Worm (Caenorhabditis elegans) whole organism, L1 larva: ENCODE data around the gene del-8.

Experiments used
- C34B4.2 ChIP-seq: sonication (generic microtip); optimal IDR thresholded peaks from 2 replicates; lab custom pipeline; 2017; ENCODE audit warnings: mild to moderate bottlenecking, missing genetic modification characterization, missing compliant biosample characterization
- Y116A8C.19 ChIP-seq: sonication (generic microtip); optimal IDR thresholded peaks from 2 replicates; lab custom pipeline; 2016; ENCODE audit warnings: missing compliant biosample characterization, missing genetic modification characterization, borderline replicate concordance
- blmp-1 ChIP-seq: fragments of 150-350 bp; optimal IDR thresholded peaks from 2 replicates; lab custom pipeline; 2014; ENCODE audit warnings: missing biosample characterization, missing genetic modification characterization
- ces-1 ChIP-seq: fragments of 150-350 bp; optimal IDR thresholded peaks from 2 replicates; lab custom pipeline; 2014; ENCODE audit warnings: missing biosample characterization, missing genetic modification reagents, missing genetic modification characterization
- dsc-1 ChIP-seq: sonication (generic microtip); optimal IDR thresholded peaks from 2 replicates; lab custom pipeline; 2016; ENCODE audit warnings: mild to moderate bottlenecking, missing genetic modification characterization, missing compliant biosample characterization
- efl-1 ChIP-seq, 4 experiments: fragments of 150-350 bp; optimal IDR thresholded peaks in 3 of 4; peaks in 1 of 4; 1 replicate in 1 of 4; 2 replicates in 3 of 4; lab custom pipeline; 2014; ENCODE audit warnings: missing biosample characterization in 2 of 4, missing genetic modification characterization in 2 of 4, missing genetic modification reagents in 2 of 4
- efl-3 ChIP-seq: fragments of 200-800 bp; sonication (Bioruptor generic); optimal IDR thresholded peaks from 2 replicates; lab custom pipeline; 2018; ENCODE audit warnings: mild to moderate bottlenecking, missing genetic modification characterization, missing compliant biosample characterization
- elt-2 ChIP-seq: sonication (generic microtip); optimal IDR thresholded peaks from 2 replicates; lab custom pipeline; 2016; ENCODE audit warnings: missing genetic modification characterization, mild to moderate bottlenecking, inconsistent platforms, missing compliant biosample characterization, missing genetic modification reagents
- fkh-4 ChIP-seq: sonication (generic microtip); optimal IDR thresholded peaks from 2 replicates; lab custom pipeline; 2016; ENCODE audit warnings: missing compliant biosample characterization, missing genetic modification characterization, borderline replicate concordance
- fkh-8 ChIP-seq: sonication (generic microtip); optimal IDR thresholded peaks from 2 replicates; lab custom pipeline; 2016; ENCODE audit warnings: mild to moderate bottlenecking, missing genetic modification characterization, missing compliant biosample characterization
- fos-1 ChIP-seq: fragments of 150-350 bp; optimal IDR thresholded peaks from 2 replicates; lab custom pipeline; 2014; ENCODE audit warnings: missing biosample characterization, missing genetic modification characterization
- grh-1 ChIP-seq: fragments of 200-800 bp; sonication (Bioruptor generic); IDR thresholded peaks from 2 replicates; pipeline ENCODE4 v1.3.6; 2022; ENCODE audit warnings: missing genetic modification reagents, missing genetic modification characterization, missing compliant biosample characterization
- hlh-4 ChIP-seq: sonication (generic microtip); optimal IDR thresholded peaks from 2 replicates; lab custom pipeline; 2016; ENCODE audit warnings: mild to moderate bottlenecking, missing genetic modification characterization, missing compliant biosample characterization
- hpl-2 ChIP-seq: fragments of 150-350 bp; optimal IDR thresholded peaks from 2 replicates; lab custom pipeline; 2014; ENCODE audit warnings: missing biosample characterization, missing genetic modification reagents, missing genetic modification characterization
- irx-1 ChIP-seq: sonication (generic microtip); optimal IDR thresholded peaks from 2 replicates; lab custom pipeline; 2016; ENCODE audit warnings: missing genetic modification characterization, missing compliant biosample characterization
- lir-3 ChIP-seq: sonication (generic microtip); optimal IDR thresholded peaks from 2 replicates; lab custom pipeline; 2016; ENCODE audit warnings: mild to moderate bottlenecking, missing genetic modification characterization, moderate library complexity, missing compliant biosample characterization; ENCODE audit not compliant: poor library complexity
- mdl-1 ChIP-seq, 2 experiments: fragments of 150-350 bp; optimal IDR thresholded peaks; 2 replicates each; lab custom pipeline; 2014 to 2017; ENCODE audit warnings: missing biosample characterization in 2 of 2, missing genetic modification characterization in 2 of 2, inconsistent platforms in 1 of 2
- nhr-19 ChIP-seq: fragments of 200-800 bp; sonication (Bioruptor generic); conservative IDR thresholded peaks from 2 replicates; pipeline ENCODE4 v1.3.6; 2022; ENCODE audit warnings: missing genetic modification characterization, missing compliant biosample characterization
- nhr-28 ChIP-seq: fragments of 150-350 bp; optimal IDR thresholded peaks from 2 replicates; lab custom pipeline; 2014; ENCODE audit warnings: missing biosample characterization, missing genetic modification characterization
- nhr-84 ChIP-seq: sonication (generic microtip); optimal IDR thresholded peaks from 2 replicates; lab custom pipeline; 2017; ENCODE audit warnings: missing biosample characterization, missing genetic modification characterization
- nhr-85 ChIP-seq: sonication (generic microtip); peaks from one replicate; lab custom pipeline; 2016; ENCODE audit warnings: missing genetic modification characterization, inconsistent platforms, missing compliant biosample characterization
- nhr-90 ChIP-seq: sonication (generic microtip); optimal IDR thresholded peaks from 2 replicates; lab custom pipeline; 2016; ENCODE audit warnings: mild to moderate bottlenecking, missing genetic modification characterization, missing compliant biosample characterization; ENCODE audit not compliant: poor library complexity
- pqm-1 ChIP-seq: sonication (generic microtip); optimal IDR thresholded peaks from 3 replicates; lab custom pipeline; 2017; ENCODE audit warnings: missing biosample characterization, missing genetic modification characterization
- snu-23 ChIP-seq: sonication (generic microtip); optimal IDR thresholded peaks from 2 replicates; lab custom pipeline; 2016; ENCODE audit warnings: missing genetic modification characterization, missing compliant biosample characterization
- sox-4 ChIP-seq: sonication (generic microtip); optimal IDR thresholded peaks from 2 replicates; lab custom pipeline; 2016; ENCODE audit warnings: missing genetic modification characterization, missing compliant biosample characterization
- sptf-1 ChIP-seq: fragments of 150-350 bp; optimal IDR thresholded peaks from 2 replicates; lab custom pipeline; 2014; ENCODE audit warnings: missing biosample characterization, missing genetic modification characterization
- swsn-7 ChIP-seq: sonication (generic microtip); optimal IDR thresholded peaks from 2 replicates; lab custom pipeline; 2016; ENCODE audit warnings: missing genetic modification characterization, missing compliant biosample characterization
- tlp-1 ChIP-seq: fragments of 150-350 bp; optimal IDR thresholded peaks from 2 replicates; lab custom pipeline; 2014; ENCODE audit warnings: missing biosample characterization, missing genetic modification characterization
- unc-30 ChIP-seq: sonication (generic microtip); optimal IDR thresholded peaks from 2 replicates; lab custom pipeline; 2017; ENCODE audit warnings: missing biosample characterization, missing genetic modification characterization
- unc-62 ChIP-seq: fragments of 150-350 bp; optimal IDR thresholded peaks from 2 replicates; lab custom pipeline; 2014; ENCODE audit warnings: missing biosample characterization, missing genetic modification reagents, missing genetic modification characterization
- xbp-1 ChIP-seq: sonication (generic microtip); optimal IDR thresholded peaks from 2 replicates; lab custom pipeline; 2016; ENCODE audit warnings: missing genetic modification characterization, missing compliant biosample characterization
- ztf-11 ChIP-seq, 2 experiments: sonication (generic microtip); optimal IDR thresholded peaks; 2 replicates each; lab custom pipeline; 2016 to 2017; ENCODE audit warnings: missing genetic modification characterization in 2 of 2, missing biosample characterization in 1 of 2, missing compliant biosample characterization in 1 of 2

The del-8 gene

ce11 chrX:9585584-9586166 lies 3.5 kb upstream of the del-8 start:
- TF ChIP-seq nhr-28 (no peak), tlp-1 (tag; lab: Kevin White, UChicago) (no peak), nhr-85 (tag; lab: Kevin White, UChicago) (peak; percentile 69), grh-1 (GFP tag; lab: Robert Waterston, UW) (0 out of 2 replicates have a peak, but pooled peaks have one; percentile 7), hpl-2 (GFP tag; lab: Kevin White, UChicago) (no peak)

DNA sequence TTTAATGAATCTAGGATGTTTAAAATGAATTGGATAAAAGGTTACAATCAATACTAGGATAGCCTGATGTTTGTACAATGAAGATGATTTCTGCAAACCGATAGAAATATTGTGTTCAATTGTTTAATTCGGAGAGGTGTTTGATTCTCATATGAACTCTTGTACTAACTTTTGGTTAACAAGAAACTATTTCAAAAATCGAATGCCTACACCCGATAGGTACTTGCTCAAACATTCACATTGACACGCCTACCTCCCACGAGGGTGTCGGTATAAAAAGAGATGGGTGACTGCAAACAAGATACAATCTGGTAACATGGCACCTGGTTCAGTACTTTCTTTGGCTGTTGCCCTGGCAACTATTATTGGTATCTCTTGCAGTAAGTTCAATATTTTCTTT lies 1.6 kb upstream of the del-8 start, which contains the start of gene gpx-3:
Gene gpx-3 (plus strand): TSS at position 301 of the 400 bp plus-strand sequence.
- TF ChIP-seq unc-30 (tag; lab: Kevin White, UChicago) (no peak), sox-4 (no peak), hpl-2 (GFP tag; lab: Kevin White, UChicago) (no peak), pqm-1 (tag; lab: Kevin White, UChicago) (no peak), swsn-7 (no peak), nhr-90 (no peak), ztf-11 (tag; optimal IDR thresholded peaks at IDR 0.05; lab: Kevin White, UChicago) (no peak), C34B4.2 (tag; lab: Kevin White, UChicago) (no peak), dsc-1 (tag; lab: Kevin White, UChicago) (no peak), Y116A8C.19 (tag; lab: Kevin White, UChicago) (no peak), fkh-8 (tag; lab: Kevin White, UChicago) (no peak), ces-1 (no peak), sptf-1 (tag; lab: Kevin White, UChicago) (no peak), snu-23 (GFP tag; lab: Kevin White, UChicago) (no peak), lir-3 (tag; lab: Kevin White, UChicago) (no peak)

DNA sequence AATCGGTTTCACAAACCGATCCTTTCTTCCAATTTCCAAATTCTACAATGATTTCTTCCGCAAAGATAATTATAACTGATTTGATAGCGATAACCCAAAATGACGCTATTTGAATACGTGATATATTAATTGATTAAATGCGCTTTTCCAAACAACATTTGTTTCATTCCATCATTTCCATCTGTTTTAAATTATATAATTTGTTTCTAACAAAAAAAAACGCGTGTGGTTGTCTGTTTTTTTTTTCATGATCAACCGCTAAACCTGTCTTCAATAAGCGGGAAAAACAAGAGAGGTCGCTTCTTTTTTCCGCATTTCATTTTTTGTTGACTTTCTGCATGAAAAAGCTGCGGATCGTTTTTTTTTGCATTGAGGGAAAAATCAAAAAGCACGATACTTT lies 8.1 kb downstream of the del-8 start:
- TF ChIP-seq mdl-1 (tag; optimal IDR thresholded peaks at IDR 0.05; lab: Kevin White, UChicago) (no peak), nhr-84 (tag; lab: Kevin White, UChicago) (no peak), tlp-1 (tag; lab: Kevin White, UChicago) (no peak), C34B4.2 (tag; lab: Kevin White, UChicago) (no peak), xbp-1 (no peak), efl-1 (optimal IDR thresholded peaks at IDR 0.05; lab: Kevin White, UChicago) (no peak), efl-1 (GFP tag; optimal IDR thresholded peaks at IDR 0.05 in 1 of 2; lab: Kevin White, UChicago) (peak in 1 of 2 experiments; percentile 21), fkh-4 (tag; lab: Kevin White, UChicago) (peak; percentile 75), dsc-1 (tag; lab: Kevin White, UChicago) (peak; percentile 94)

- TF ChIP-seq elt-2 (peak; percentile 12), blmp-1 (tag; lab: Kevin White, UChicago) (peak; percentile 16), hlh-4 (no peak)
These were observed 13.4 kb downstream of the del-8 start for ce11 chrX:9602625-9603024.

- TF ChIP-seq unc-62, result no peak
- TF ChIP-seq irx-1 (tag; lab: Kevin White, UChicago), result no peak
- TF ChIP-seq tlp-1 (tag; lab: Kevin White, UChicago), result no peak
- no peak for TF ChIP-seq efl-3 (GFP tag; lab: Kevin White, UChicago)
- no peak for TF ChIP-seq nhr-19 (GFP tag; lab: Robert Waterston, UW)
- no peak for TF ChIP-seq fos-1 (tag; lab: Kevin White, UChicago)
- no peak for TF ChIP-seq elt-2
- no peak for TF ChIP-seq Y116A8C.19 (tag; lab: Kevin White, UChicago)
- no peak for TF ChIP-seq fkh-8 (tag; lab: Kevin White, UChicago)
- TF ChIP-seq nhr-85 (tag; lab: Kevin White, UChicago), result no peak
- no peak for TF ChIP-seq dsc-1 (tag; lab: Kevin White, UChicago)
These were observed 14.0 kb downstream of the del-8 start for ce11 chrX:9603180-9603579.
